Worm (Caenorhabditis elegans) whole organism, midembryonic: Measurements from ENCODE around the gene lido-12.

ENCODE experiments used
- cog-1 ChIP-seq: sonication (generic microtip); optimal IDR thresholded peaks from 2 replicates; lab custom pipeline; 2016; ENCODE audit warnings: missing genetic modification characterization, missing compliant biosample characterization
- flt-1 ChIP-seq: fragments of 200-800 bp; sonication (Bioruptor generic); IDR thresholded peaks from 2 replicates; pipeline ENCODE4 v1.3.6; 2022; ENCODE audit warnings: missing genetic modification characterization, missing compliant biosample characterization
- klf-2 ChIP-seq: fragments of 200-800 bp; sonication (Bioruptor generic); conservative IDR thresholded peaks from 2 replicates; pipeline ENCODE4 v1.3.6; 2022; ENCODE audit warnings: missing genetic modification reagents, missing genetic modification characterization, missing compliant biosample characterization
- med-1 ChIP-seq: sonication (generic microtip); optimal IDR thresholded peaks from 2 replicates; lab custom pipeline; 2017; ENCODE audit warnings: missing genetic modification characterization, mild to moderate bottlenecking, missing compliant biosample characterization, antibody characterized with exemption, missing genetic modification reagents; ENCODE audit not compliant: insufficient read depth
- ref-1 ChIP-seq: fragments of 200-800 bp; sonication (Bioruptor generic); conservative IDR thresholded peaks from 2 replicates; pipeline ENCODE4 v1.3.6; 2022; ENCODE audit warnings: missing genetic modification reagents, missing genetic modification characterization, missing compliant biosample characterization
- ztf-29 ChIP-seq: fragments of 200-800 bp; sonication (Bioruptor generic); IDR thresholded peaks from 2 replicates; pipeline ENCODE4 v1.3.6; 2022; ENCODE audit warnings: missing genetic modification reagents, missing genetic modification characterization, missing compliant biosample characterization

- TF ChIP-seq med-1 (no peak), flt-1 (GFP tag; lab: Robert Waterston, UW) (no peak), cog-1 (tag; lab: Kevin White, UChicago) (no peak), ref-1 (GFP tag; lab: Robert Waterston, UW) (no peak), klf-2 (GFP tag; lab: Robert Waterston, UW) (no peak), ztf-29 (no peak)
Measured at ce11 chrII:3044023-3044422, 38.4 kb downstream of the lido-12 start, which contains the start of gene sri-29.
